Fruit fly (Drosophila melanogaster): ENCODE results near the gene RtGEF.

DNA sequence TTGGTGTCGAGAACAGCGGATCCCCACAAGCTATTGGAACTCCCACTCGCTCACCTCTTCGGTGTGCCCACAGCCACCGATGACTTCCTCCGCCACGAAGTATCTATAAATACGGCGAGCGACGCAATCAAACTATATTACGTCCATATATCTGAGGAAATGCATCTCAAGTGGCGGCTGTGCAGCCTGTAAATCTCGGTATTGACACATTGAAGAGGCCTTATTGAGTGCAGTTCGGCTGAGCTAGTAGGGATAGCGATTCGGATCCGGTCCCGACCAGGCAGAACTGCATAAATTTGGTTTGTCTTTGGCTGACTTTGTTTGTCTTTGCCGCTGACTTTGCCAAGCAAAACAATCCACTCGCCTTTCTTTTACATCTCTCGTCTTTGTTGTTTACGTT is 2.0 kb downstream of the RtGEF start:
- TF ChIP-seq psq (optimal IDR thresholded peaks at IDR 0.05) (no peak), EcR (GFP tag; optimal IDR thresholded peaks at IDR 0.05) (no peak), pan (optimal IDR thresholded peaks at IDR 0.05) (no peak), CG8478 (optimal IDR thresholded peaks at IDR 0.05) (no peak), Dll (optimal IDR thresholded peaks at IDR 0.05) (no peak), usp (GFP tag; optimal IDR thresholded peaks at IDR 0.05) (no peak)

All from whole organism.